In genomic region chr3R:24574123-24574522, dm6 we compare ENCODE assay signal across 1 fruit fly cellular context.
TF ChIP-seq lines count a peak whose summit lies in the region.

No protein-coding gene starts in this region.

TF ChIP-seq in whole organism, embryonic, 481 proteins besides CTCF, POLR2A, EP300 and RAD21 (continued from another document and continues in another):
- 0 out of 2 replicates have a peak, but pooled peaks have one; percentile 20 for TF ChIP-seq klu (GFP tag; IDR thresholded peaks at IDR 0.05; lab: Robert Waterston, UW)
- peak; percentile 24 for TF ChIP-seq CG13775 (GFP tag; optimal IDR thresholded peaks at IDR 0.05; lab: Kevin White, UChicago)
- TF ChIP-seq CG10543 (GFP tag; optimal IDR thresholded peaks at IDR 0.05; lab: Kevin White, UChicago), result peak; percentile 64
- TF ChIP-seq CG10654 (GFP tag; optimal IDR thresholded peaks at IDR 0.05; lab: Kevin White, UChicago), result no peak
- TF ChIP-seq CG2678 (tag; optimal IDR thresholded peaks at IDR 0.05; lab: Kevin White, UChicago), result peak; percentile 89
- no peak for TF ChIP-seq MESR4 (GFP tag; optimal IDR thresholded peaks at IDR 0.05; lab: Kevin White, UChicago)
- TF ChIP-seq CG1233 (GFP tag; optimal IDR thresholded peaks at IDR 0.05; lab: Kevin White, UChicago), result peak; percentile 43
- peak; percentile 56 for TF ChIP-seq D19A (tag; optimal IDR thresholded peaks at IDR 0.05; lab: Kevin White, UChicago)
- peak; percentile 24 for TF ChIP-seq Blimp-1 (GFP tag; optimal IDR thresholded peaks at IDR 0.05; lab: Kevin White, UChicago)
- peak; percentile 25; the same call in 1 of the 2 replicates for TF ChIP-seq lmd (GFP tag; IDR thresholded peaks at IDR 0.05; lab: Robert Waterston, UW)
- peak; percentile 54 for TF ChIP-seq Fer3 (tag; optimal IDR thresholded peaks at IDR 0.05; lab: Kevin White, UChicago)
- TF ChIP-seq run (tag; optimal IDR thresholded peaks at IDR 0.05; lab: Kevin White, UChicago), result peak; percentile 17
- TF ChIP-seq Oli (tag; optimal IDR thresholded peaks at IDR 0.05; lab: Kevin White, UChicago), result peak; percentile 25
- TF ChIP-seq lola (GFP tag; optimal IDR thresholded peaks at IDR 0.05; lab: Kevin White, UChicago), result no peak
- no peak for TF ChIP-seq CG4854 (GFP tag; optimal IDR thresholded peaks at IDR 0.05; lab: Kevin White, UChicago)
- peak; percentile 10 for TF ChIP-seq Bteb2 (GFP tag; optimal IDR thresholded peaks at IDR 0.05; lab: Kevin White, UChicago)
- no peak for TF ChIP-seq CG5953 (GFP tag; IDR thresholded peaks at IDR 0.05; lab: Robert Waterston, UW)
- no peak for TF ChIP-seq CG4404 (GFP tag; IDR thresholded peaks at IDR 0.05; lab: Robert Waterston, UW)
- TF ChIP-seq HHEX (GFP tag; optimal IDR thresholded peaks at IDR 0.05; lab: Kevin White, UChicago), result peak; percentile 39
- TF ChIP-seq BEAF-32 (GFP tag; optimal IDR thresholded peaks at IDR 0.05; lab: Kevin White, UChicago), result no peak
- peak; percentile 63 for TF ChIP-seq CG2712 (tag; optimal IDR thresholded peaks at IDR 0.05; lab: Kevin White, UChicago)
- TF ChIP-seq CG17359 (tag; optimal IDR thresholded peaks at IDR 0.05; lab: Kevin White, UChicago), result peak; percentile 53
- TF ChIP-seq tio (GFP tag; optimal IDR thresholded peaks at IDR 0.05; lab: Kevin White, UChicago), result no peak
- 0 out of 2 replicates have a peak, but pooled peaks have one; percentile 28 for TF ChIP-seq seq (GFP tag; IDR thresholded peaks at IDR 0.05; lab: Robert Waterston, UW)
- TF ChIP-seq CG9727 (GFP tag; optimal IDR thresholded peaks at IDR 0.05; lab: Kevin White, UChicago), result peak; percentile 76
- peak; percentile 52 for TF ChIP-seq pho (GFP tag; optimal IDR thresholded peaks at IDR 0.05; lab: Kevin White, UChicago)
- no peak for TF ChIP-seq CG4282 (GFP tag; optimal IDR thresholded peaks at IDR 0.05; lab: Kevin White, UChicago)
- TF ChIP-seq CG2120 (GFP tag; optimal IDR thresholded peaks at IDR 0.05; lab: Kevin White, UChicago), result peak; percentile 75
- TF ChIP-seq Chrac-16 (GFP tag; optimal IDR thresholded peaks at IDR 0.05; lab: Kevin White, UChicago), result peak; percentile 4
- peak; percentile 3 for TF ChIP-seq Xbp1 (GFP tag; optimal IDR thresholded peaks at IDR 0.05; lab: Kevin White, UChicago)
- TF ChIP-seq HmgZ (tag; optimal IDR thresholded peaks at IDR 0.05; lab: Kevin White, UChicago), result peak; percentile 35
- peak; percentile 79 for TF ChIP-seq CG34376 (GFP tag; optimal IDR thresholded peaks at IDR 0.05; lab: Kevin White, UChicago)
- TF ChIP-seq CG18619 (GFP tag; optimal IDR thresholded peaks at IDR 0.05; lab: Kevin White, UChicago), result peak; percentile 32
- peak; percentile 52; the same call in 1 of the 2 replicates for TF ChIP-seq CG32532 (GFP tag; IDR thresholded peaks at IDR 0.05; lab: Robert Waterston, UW)
- no peak for TF ChIP-seq zf30C (GFP tag; optimal IDR thresholded peaks at IDR 0.05; lab: Kevin White, UChicago)
- peak; percentile 56 for TF ChIP-seq Hsf (GFP tag; optimal IDR thresholded peaks at IDR 0.05; lab: Kevin White, UChicago)
- TF ChIP-seq CG15269 (tag; optimal IDR thresholded peaks at IDR 0.05; lab: Kevin White, UChicago), result peak; percentile 73
- TF ChIP-seq tgo (GFP tag; IDR thresholded peaks at IDR 0.05; lab: Robert Waterston, UW), result peak; percentile 51; the same call in 1 of the 3 replicates
- peak; percentile 20 for TF ChIP-seq CG14710 (tag; optimal IDR thresholded peaks at IDR 0.05; lab: Kevin White, UChicago)
- no peak for TF ChIP-seq CG3847 (GFP tag; IDR thresholded peaks at IDR 0.05; lab: Robert Waterston, UW)
- peak; percentile 51 for TF ChIP-seq CG15011 (GFP tag; optimal IDR thresholded peaks at IDR 0.05; lab: Kevin White, UChicago)
- TF ChIP-seq caup (GFP tag; optimal IDR thresholded peaks at IDR 0.05; lab: Kevin White, UChicago; ENCODE audit: severe bottlenecking), result peak; percentile 60
- no peak for TF ChIP-seq pita (GFP tag; optimal IDR thresholded peaks at IDR 0.05; lab: Kevin White, UChicago)
- TF ChIP-seq CG10209 (GFP tag; optimal IDR thresholded peaks at IDR 0.05; lab: Kevin White, UChicago), result peak; percentile 46
- TF ChIP-seq fd3F (GFP tag; optimal IDR thresholded peaks at IDR 0.05; lab: Kevin White, UChicago), result peak; percentile 30
- TF ChIP-seq CG7786 (GFP tag; optimal IDR thresholded peaks at IDR 0.05; lab: Kevin White, UChicago), result no peak
- TF ChIP-seq CG11504 (tag; optimal IDR thresholded peaks at IDR 0.05; lab: Kevin White, UChicago), result peak; percentile 75
- TF ChIP-seq tna (GFP tag; IDR thresholded peaks at IDR 0.05; lab: Robert Waterston, UW; ENCODE audit: partially characterized antibody), result no peak
- TF ChIP-seq CG13624 (GFP tag; optimal IDR thresholded peaks at IDR 0.05; lab: Kevin White, UChicago), result peak; percentile 53
- TF ChIP-seq Ptx1 (GFP tag; IDR thresholded peaks at IDR 0.05; lab: Robert Waterston, UW), result peak; percentile 40; the same call in 1 of the 2 replicates
- no peak for TF ChIP-seq Ravus (GFP tag; IDR thresholded peaks at IDR 0.05; lab: Robert Waterston, UW)
- TF ChIP-seq CG7745 (tag; optimal IDR thresholded peaks at IDR 0.05; lab: Kevin White, UChicago), result no peak
- peak; percentile 31; the same call in 1 of the 2 replicates for TF ChIP-seq vvl (GFP tag; IDR thresholded peaks at IDR 0.05; lab: Robert Waterston, UW)
- TF ChIP-seq CG15514 (GFP tag; optimal IDR thresholded peaks at IDR 0.05; lab: Kevin White, UChicago), result peak; percentile 34
- no peak for TF ChIP-seq hbn (GFP tag; IDR thresholded peaks at IDR 0.05; lab: Robert Waterston, UW; ENCODE audit: partially characterized antibody)
- no peak for TF ChIP-seq inv (GFP tag; IDR thresholded peaks at IDR 0.05; lab: Robert Waterston, UW; ENCODE audit: partially characterized antibody)
- TF ChIP-seq CG17802 (tag; optimal IDR thresholded peaks at IDR 0.05; lab: Kevin White, UChicago), result no peak
- TF ChIP-seq CG13296 (GFP tag; optimal IDR thresholded peaks at IDR 0.05; lab: Kevin White, UChicago), result peak; percentile 81
- TF ChIP-seq gcm (GFP tag; optimal IDR thresholded peaks at IDR 0.05; lab: Kevin White, UChicago), result peak; percentile 27
- no peak for TF ChIP-seq salm (tag; optimal IDR thresholded peaks at IDR 0.05; lab: Kevin White, UChicago)
- peak; percentile 70 for TF ChIP-seq CG12391 (tag; optimal IDR thresholded peaks at IDR 0.05; lab: Kevin White, UChicago)
- peak; percentile 80 for TF ChIP-seq gem (tag; optimal IDR thresholded peaks at IDR 0.05; lab: Kevin White, UChicago)
- no peak for TF ChIP-seq maf-S (GFP tag; optimal IDR thresholded peaks at IDR 0.05; lab: Kevin White, UChicago)
- peak; percentile 12 for TF ChIP-seq CG3838 (GFP tag; optimal IDR thresholded peaks at IDR 0.05; lab: Kevin White, UChicago)
- TF ChIP-seq hb (GFP tag; IDR thresholded peaks at IDR 0.05; lab: Robert Waterston, UW; ENCODE audit: partially characterized antibody), result no peak
- peak; percentile 53 for TF ChIP-seq bcd (GFP tag; optimal IDR thresholded peaks at IDR 0.05; lab: Kevin White, UChicago)
- no peak for TF ChIP-seq HmgD (GFP tag; optimal IDR thresholded peaks at IDR 0.05; lab: Kevin White, UChicago)
- no peak for TF ChIP-seq stwl (tag; optimal IDR thresholded peaks at IDR 0.05; lab: Kevin White, UChicago)
- TF ChIP-seq CG6654 (GFP tag; optimal IDR thresholded peaks at IDR 0.05; lab: Kevin White, UChicago), result no peak
- TF ChIP-seq odd (GFP tag; optimal IDR thresholded peaks at IDR 0.05; lab: Kevin White, UChicago), result peak; percentile 2
- TF ChIP-seq Mes4 (GFP tag; optimal IDR thresholded peaks at IDR 0.05; lab: Kevin White, UChicago), result no peak
- TF ChIP-seq CG12299 (tag; optimal IDR thresholded peaks at IDR 0.05; lab: Kevin White, UChicago), result peak; percentile 62
- peak; percentile 47 for TF ChIP-seq phol (tag; optimal IDR thresholded peaks at IDR 0.05; lab: Kevin White, UChicago)
- TF ChIP-seq Dek (tag; optimal IDR thresholded peaks at IDR 0.05; lab: Kevin White, UChicago), result peak; percentile 68
- no peak for TF ChIP-seq CG10431 (GFP tag; optimal IDR thresholded peaks at IDR 0.05; lab: Kevin White, UChicago)
- peak; percentile 57 for TF ChIP-seq CG6813 (GFP tag; optimal IDR thresholded peaks at IDR 0.05; lab: Kevin White, UChicago)
- TF ChIP-seq CG6854 (GFP tag; optimal IDR thresholded peaks at IDR 0.05; lab: Kevin White, UChicago), result peak; percentile 66
- TF ChIP-seq CG16815 (GFP tag; optimal IDR thresholded peaks at IDR 0.05; lab: Kevin White, UChicago), result peak; percentile 22
- TF ChIP-seq Hmr (GFP tag; optimal IDR thresholded peaks at IDR 0.05; lab: Kevin White, UChicago), result peak; percentile 85
- TF ChIP-seq CG11456 (GFP tag; IDR thresholded peaks at IDR 0.05; lab: Robert Waterston, UW), result no peak
- TF ChIP-seq CG10267 (tag; optimal IDR thresholded peaks at IDR 0.05; lab: Kevin White, UChicago), result peak; percentile 51
- no peak for TF ChIP-seq Rx (GFP tag; IDR thresholded peaks at IDR 0.05; lab: Robert Waterston, UW)
- peak; percentile 15; the same call in 1 of the 2 replicates for TF ChIP-seq Rfx (GFP tag; IDR thresholded peaks at IDR 0.05; lab: Robert Waterston, UW)
- TF ChIP-seq tap (tag; optimal IDR thresholded peaks at IDR 0.05; lab: Kevin White, UChicago), result peak; percentile 5
- no peak for TF ChIP-seq aop (GFP tag; IDR thresholded peaks at IDR 0.05; lab: Robert Waterston, UW)
- TF ChIP-seq nau (GFP tag; optimal IDR thresholded peaks at IDR 0.05; lab: Kevin White, UChicago), result peak; percentile 33
- TF ChIP-seq jigr1 (GFP tag; IDR thresholded peaks at IDR 0.05; lab: Robert Waterston, UW), result no peak
- no peak for TF ChIP-seq crc (GFP tag; optimal IDR thresholded peaks at IDR 0.05; lab: Kevin White, UChicago)
- TF ChIP-seq sens (GFP tag; lab: Kevin White, UChicago), result peak; percentile 59
- peak; percentile 49 for TF ChIP-seq Sox100B (GFP tag; optimal IDR thresholded peaks at IDR 0.05; lab: Kevin White, UChicago)
- peak; percentile 55 for TF ChIP-seq NfI (GFP tag; optimal IDR thresholded peaks at IDR 0.05; lab: Kevin White, UChicago)
- peak; percentile 48 for TF ChIP-seq sd (tag; optimal IDR thresholded peaks at IDR 0.05; lab: Kevin White, UChicago)
- peak; percentile 63 for TF ChIP-seq CG31441 (GFP tag; IDR thresholded peaks at IDR 0.05; lab: Robert Waterston, UW)
- TF ChIP-seq GATAe (GFP tag; conservative IDR thresholded peaks at IDR 0.05; lab: Robert Waterston, UW), result no peak
- TF ChIP-seq Hr51 (GFP tag; optimal IDR thresholded peaks at IDR 0.05; lab: Kevin White, UChicago), result peak in 1 of 2 experiments; percentile 72
- peak; percentile 36 for TF ChIP-seq CG12155 (GFP tag; optimal IDR thresholded peaks at IDR 0.05; lab: Kevin White, UChicago)
- TF ChIP-seq CG17385 (GFP tag; optimal IDR thresholded peaks at IDR 0.05; lab: Kevin White, UChicago), result peak; percentile 71
- TF ChIP-seq org-1 (GFP tag; optimal IDR thresholded peaks at IDR 0.05; lab: Kevin White, UChicago), result peak; percentile 67
- no peak for TF ChIP-seq cato (GFP tag; optimal IDR thresholded peaks at IDR 0.05; lab: Kevin White, UChicago; ENCODE audit: borderline replicate concordance)
- TF ChIP-seq Adf1 (GFP tag; IDR thresholded peaks at IDR 0.05; lab: Robert Waterston, UW), result no peak
- no peak for TF ChIP-seq CG42726 (GFP tag; IDR thresholded peaks at IDR 0.05; lab: Robert Waterston, UW; ENCODE audit: partially characterized antibody)
- TF ChIP-seq gfzf (GFP tag; optimal IDR thresholded peaks at IDR 0.05; lab: Kevin White, UChicago), result no peak
- TF ChIP-seq Hr3 (GFP tag; optimal IDR thresholded peaks at IDR 0.05; lab: Kevin White, UChicago), result peak; percentile 37
- no peak for TF ChIP-seq p53 (GFP tag; optimal IDR thresholded peaks at IDR 0.05; lab: Kevin White, UChicago)
- no peak for TF ChIP-seq da (GFP tag; optimal IDR thresholded peaks at IDR 0.05; lab: Kevin White, UChicago)
- TF ChIP-seq ind (GFP tag; optimal IDR thresholded peaks at IDR 0.05; lab: Kevin White, UChicago), result peak; percentile 20
- TF ChIP-seq CG1792 (GFP tag; optimal IDR thresholded peaks at IDR 0.05; lab: Kevin White, UChicago), result no peak
- TF ChIP-seq CG3281 (GFP tag; optimal IDR thresholded peaks at IDR 0.05; lab: Kevin White, UChicago), result peak; percentile 79
- peak; percentile 4 for TF ChIP-seq slou (GFP tag; optimal IDR thresholded peaks at IDR 0.05; lab: Kevin White, UChicago)
- peak; percentile 64 for TF ChIP-seq unpg (GFP tag; optimal IDR thresholded peaks at IDR 0.05; lab: Kevin White, UChicago)
- peak; percentile 34 for TF ChIP-seq Nf-YB (GFP tag; optimal IDR thresholded peaks at IDR 0.05; lab: Kevin White, UChicago)
- no peak for TF ChIP-seq ara (GFP tag; IDR thresholded peaks at IDR 0.05; lab: Robert Waterston, UW)
- TF ChIP-seq lab (GFP tag; optimal IDR thresholded peaks at IDR 0.05; lab: Kevin White, UChicago), result peak; percentile 83
- TF ChIP-seq dysf (GFP tag; IDR thresholded peaks at IDR 0.05; lab: Robert Waterston, UW), result peak; percentile 65; the same call in 2 of the 3 replicates
- TF ChIP-seq al (GFP tag; IDR thresholded peaks at IDR 0.05; lab: Robert Waterston, UW), result no peak
- no peak for TF ChIP-seq Lpt (GFP tag; optimal IDR thresholded peaks at IDR 0.05; lab: Kevin White, UChicago)
- TF ChIP-seq row (GFP tag; IDR thresholded peaks at IDR 0.05; lab: Robert Waterston, UW), result peak; percentile 57
- TF ChIP-seq Hand (GFP tag; optimal IDR thresholded peaks at IDR 0.05; lab: Kevin White, UChicago), result peak; percentile 90
- no peak for TF ChIP-seq mld (GFP tag; IDR thresholded peaks at IDR 0.05; lab: Robert Waterston, UW; ENCODE audit: partially characterized antibody)
- peak; percentile 69 for TF ChIP-seq PHDP (tag; optimal IDR thresholded peaks at IDR 0.05; lab: Kevin White, UChicago)
- no peak for TF ChIP-seq CG11560 (tag; IDR thresholded peaks at IDR 0.05; lab: Robert Waterston, UW)
- TF ChIP-seq esg (GFP tag; conservative IDR thresholded peaks at IDR 0.05; lab: Robert Waterston, UW), result 0 out of 2 replicates have a peak, but pooled peaks have one; percentile 28
- TF ChIP-seq CG9817 (tag; optimal IDR thresholded peaks at IDR 0.05; lab: Kevin White, UChicago), result peak; percentile 29
- no peak for TF ChIP-seq unc-4 (GFP tag; IDR thresholded peaks at IDR 0.05; lab: Robert Waterston, UW; ENCODE audit: partially characterized antibody)
- no peak for TF ChIP-seq Myb (GFP tag; optimal IDR thresholded peaks at IDR 0.05; lab: Kevin White, UChicago)
- peak; percentile 79 for TF ChIP-seq BtbVII (GFP tag; optimal IDR thresholded peaks at IDR 0.05; lab: Kevin White, UChicago)
- peak; percentile 77 for TF ChIP-seq B-H2 (GFP tag; optimal IDR thresholded peaks at IDR 0.05; lab: Kevin White, UChicago)
- TF ChIP-seq D19B (GFP tag; optimal IDR thresholded peaks at IDR 0.05; lab: Kevin White, UChicago), result peak; percentile 41
- TF ChIP-seq tll (GFP tag; optimal IDR thresholded peaks at IDR 0.05; lab: Kevin White, UChicago), result no peak
- TF ChIP-seq ash1 (GFP tag; optimal IDR thresholded peaks at IDR 0.05; lab: Kevin White, UChicago), result no peak
- peak; percentile 59; the same call in 2 of the 3 replicates for TF ChIP-seq Dbx (GFP tag; IDR thresholded peaks at IDR 0.05; lab: Robert Waterston, UW)
- TF ChIP-seq CG6765 (GFP tag; optimal IDR thresholded peaks at IDR 0.05; lab: Kevin White, UChicago), result peak; percentile 78
